Fruit fly (Drosophila melanogaster) whole organism, wandering third instar larva: ENCODE results near the gene fusl.

Experiments used
- Abd-B ChIP-seq: fragments of >200 bp; optimal IDR thresholded peaks from 2 replicates; lab custom pipeline; 2017; ENCODE audit warnings: missing biosample characterization, missing genetic modification characterization
- CG32264 ChIP-seq: fragments of 200-800 bp; sonication (Bioruptor generic); optimal IDR thresholded peaks from 2 replicates; lab custom pipeline; 2016; ENCODE audit warnings: missing biosample characterization, missing genetic modification characterization
- CrebA ChIP-seq: fragments of 200-800 bp; sonication (Bioruptor generic); optimal IDR thresholded peaks from 2 replicates; lab custom pipeline; 2016; ENCODE audit warnings: missing biosample characterization, mild to moderate bottlenecking, missing genetic modification characterization, borderline replicate concordance
- Dfd ChIP-seq: fragments of >200 bp; optimal IDR thresholded peaks from 2 replicates; lab custom pipeline; 2017; ENCODE audit warnings: missing biosample characterization, missing genetic modification characterization
- Dif ChIP-seq: fragments of 200-275, 200-300 bp; sonication (Bioruptor generic); optimal IDR thresholded peaks from 2 replicates; lab custom pipeline; 2018; ENCODE audit warnings: missing biosample characterization, missing genetic modification characterization; ENCODE audit not compliant: partially characterized antibody
- HLH106 ChIP-seq: fragments of 200-800 bp; optimal IDR thresholded peaks from 3 replicates; lab custom pipeline; 2019; ENCODE audit warnings: missing biosample characterization, mild to moderate bottlenecking, missing genetic modification characterization, moderate library complexity
- Hnf4 ChIP-seq: fragments of 200-800 bp; sonication (Bioruptor generic); optimal IDR thresholded peaks from 2 replicates; lab custom pipeline; 2016; ENCODE audit warnings: missing biosample characterization, mild to moderate bottlenecking, missing genetic modification characterization
- Hr78 ChIP-seq: fragments of >200 bp; optimal IDR thresholded peaks from 2 replicates; lab custom pipeline; 2017; ENCODE audit warnings: missing biosample characterization, missing genetic modification characterization
- Hr83 ChIP-seq: fragments of 200-300 bp; sonication (Bioruptor generic); optimal IDR thresholded peaks from 2 replicates; lab custom pipeline; 2016; ENCODE audit warnings: missing biosample characterization, mild to moderate bottlenecking, missing genetic modification characterization, moderate library complexity; ENCODE audit not compliant: poor library complexity, severe bottlenecking
- Mio ChIP-seq: sonication (Bioruptor generic); optimal IDR thresholded peaks from 2 replicates; lab custom pipeline; 2016; ENCODE audit warnings: missing biosample characterization, missing genetic modification characterization
- Myc ChIP-seq: fragments of >200 bp; optimal IDR thresholded peaks from 2 replicates; lab custom pipeline; 2017
- N ChIP-seq: fragments of >200 bp; optimal IDR thresholded peaks from 2 replicates; lab custom pipeline; 2018; ENCODE audit warnings: missing biosample characterization, missing external identifiers, missing genetic modification characterization
- OdsH ChIP-seq: fragments of 200-800 bp; sonication (Bioruptor generic); optimal IDR thresholded peaks from 2 replicates; lab custom pipeline; 2016; ENCODE audit warnings: missing biosample characterization, mild to moderate bottlenecking, missing genetic modification characterization
- Rel ChIP-seq, 2 experiments: fragments of 200-800 bp; sonication (Bioruptor generic) in 1 of 2; optimal IDR thresholded peaks; 2 replicates in 1 of 2; 3 replicates in 1 of 2; lab custom pipeline; 2016 to 2019; ENCODE audit warnings: mild to moderate bottlenecking in 2 of 2, missing biosample characterization in 2 of 2, missing genetic modification characterization in 2 of 2, moderate library complexity in 1 of 2
- Sp1 ChIP-seq: fragments of 200-800 bp; sonication (Bioruptor generic); optimal IDR thresholded peaks from 3 replicates; lab custom pipeline; 2019; ENCODE audit warnings: missing biosample characterization, mild to moderate bottlenecking, missing genetic modification characterization, moderate library complexity
- br ChIP-seq: fragments of 200-800 bp; sonication (Bioruptor generic); optimal IDR thresholded peaks from 2 replicates; lab custom pipeline; 2016; ENCODE audit warnings: missing biosample characterization, missing genetic modification characterization
- brk ChIP-seq: fragments of 200-800 bp; sonication (Bioruptor generic); optimal IDR thresholded peaks from 2 replicates; lab custom pipeline; 2016; ENCODE audit warnings: missing biosample characterization, mild to moderate bottlenecking, missing genetic modification characterization
- dl ChIP-seq, 2 experiments: fragments of 175-275, 200-275 bp in 1 of 2; fragments of 200-275 bp in 1 of 2; sonication (Bioruptor generic); optimal IDR thresholded peaks; lab custom pipeline; 2018; ENCODE audit warnings: mild to moderate bottlenecking in 2 of 2, missing biosample characterization in 2 of 2, missing genetic modification characterization in 2 of 2, moderate library complexity in 2 of 2; ENCODE audit not compliant: partially characterized antibody in 2 of 2, insufficient read depth in 1 of 2
- dmrt93B ChIP-seq: fragments of 200-800 bp; sonication (Bioruptor generic); optimal IDR thresholded peaks from 2 replicates; lab custom pipeline; 2018; ENCODE audit warnings: missing biosample characterization, mild to moderate bottlenecking, missing genetic modification characterization
- ey ChIP-seq: fragments of 200-800 bp; sonication (Bioruptor generic); optimal IDR thresholded peaks from 2 replicates; lab custom pipeline; 2016; ENCODE audit warnings: missing biosample characterization, missing genetic modification characterization
- foxo ChIP-seq, 2 experiments: fragments of 200-800 bp; sonication (Bioruptor generic); optimal IDR thresholded peaks; 2 replicates in 1 of 2; 3 replicates in 1 of 2; lab custom pipeline; 2016 to 2017; ENCODE audit warnings: missing biosample characterization in 2 of 2, missing genetic modification characterization in 2 of 2
- fru ChIP-seq: fragments of 200-800 bp; sonication (Bioruptor generic); optimal IDR thresholded peaks from 3 replicates; lab custom pipeline; 2016; ENCODE audit warnings: missing biosample characterization, mild to moderate bottlenecking, missing genetic modification characterization
- h ChIP-seq: fragments of 200-800 bp; sonication (Bioruptor generic); optimal IDR thresholded peaks from 3 replicates; lab custom pipeline; 2016; ENCODE audit warnings: missing biosample characterization, mild to moderate bottlenecking, missing genetic modification characterization
- jim ChIP-seq: fragments of 175-275, 200-325 bp; sonication (Bioruptor generic); optimal IDR thresholded peaks from 2 replicates; lab custom pipeline; 2016; ENCODE audit warnings: missing biosample characterization, mild to moderate bottlenecking, missing genetic modification characterization
- psq ChIP-seq: fragments of 200-800 bp; sonication (Bioruptor generic); optimal IDR thresholded peaks from 3 replicates; lab custom pipeline; 2017; ENCODE audit warnings: missing biosample characterization, mild to moderate bottlenecking, missing genetic modification characterization, moderate library complexity
- rgr ChIP-seq: fragments of 200-800 bp; sonication (Bioruptor generic); optimal IDR thresholded peaks from 3 replicates; lab custom pipeline; 2016; ENCODE audit warnings: missing biosample characterization, mild to moderate bottlenecking, missing genetic modification characterization
- sage ChIP-seq: fragments of 200-800 bp; sonication (Bioruptor generic); optimal IDR thresholded peaks from 2 replicates; lab custom pipeline; 2016; ENCODE audit warnings: missing biosample characterization, mild to moderate bottlenecking, missing genetic modification characterization
- sv ChIP-seq: fragments of 200-800 bp; sonication (Bioruptor generic); optimal IDR thresholded peaks from 3 replicates; lab custom pipeline; 2016; ENCODE audit warnings: missing biosample characterization, missing genetic modification characterization
- tai ChIP-seq: sonication (Bioruptor generic); optimal IDR thresholded peaks from 2 replicates; lab custom pipeline; 2016; ENCODE audit warnings: missing biosample characterization, missing genetic modification characterization
- usp ChIP-seq: fragments of >200 bp; optimal IDR thresholded peaks from 2 replicates; lab custom pipeline; 2017; ENCODE audit warnings: missing biosample characterization, missing genetic modification characterization

Gene fusl

DNA sequence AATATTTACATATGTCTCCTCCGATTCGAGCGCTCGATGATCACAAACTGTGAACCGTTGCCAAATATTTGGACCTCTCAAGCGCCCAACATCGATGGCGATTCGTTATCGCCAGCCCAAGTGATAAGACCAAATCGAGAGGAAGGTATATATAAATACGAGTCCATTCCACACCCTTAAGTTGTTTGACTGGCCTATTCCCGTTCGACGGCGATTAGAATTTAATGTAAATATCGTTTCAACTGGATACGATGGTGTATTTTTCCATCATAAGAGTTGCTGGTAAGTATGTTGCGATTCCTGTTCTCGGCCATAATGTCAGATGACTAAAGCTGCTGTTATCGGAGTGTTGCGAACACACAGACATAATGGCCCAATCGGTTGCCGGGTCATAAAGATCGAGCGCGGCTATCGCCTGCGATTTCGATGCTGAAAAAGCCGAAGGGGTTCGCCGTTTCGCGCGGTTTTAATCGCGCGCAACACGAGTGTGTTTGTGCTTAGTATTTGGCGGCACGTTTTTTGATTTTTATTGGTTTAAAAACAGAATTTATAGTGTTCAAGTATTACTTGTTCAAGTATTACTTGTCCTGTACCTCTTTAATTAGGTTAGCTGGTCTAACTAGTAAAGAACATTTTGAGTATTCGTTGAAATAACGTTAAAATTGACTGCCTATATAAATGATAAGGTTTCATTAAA lies at the start of gene fusl:
fusl (minus strand) TSS at position 50 of the 697 bp plus-strand sequence.
- TF ChIP-seq Myc (lab: Kevin White, UChicago) (peak; percentile 65), br (GFP tag; lab: Kevin White, UChicago) (no peak)

DNA sequence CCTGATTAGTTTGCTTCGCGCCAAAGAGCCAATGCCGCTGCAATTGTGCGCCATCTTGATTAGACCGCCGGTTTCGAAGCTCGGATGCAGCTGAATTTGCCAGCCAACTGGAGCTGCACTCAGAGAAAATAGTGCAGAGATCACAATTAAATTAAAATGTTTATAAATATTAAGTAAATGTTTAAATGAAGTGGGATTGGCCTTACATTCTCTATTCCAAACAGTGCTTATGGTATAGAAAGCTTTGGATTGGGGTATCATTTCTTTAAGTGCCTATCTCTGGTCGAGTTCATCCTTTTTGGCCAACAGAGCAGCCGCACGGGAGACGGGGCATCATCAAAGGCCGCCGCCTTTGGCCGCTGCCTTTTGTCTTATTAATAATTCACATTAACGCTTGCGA lies 48.4 kb upstream of the fusl start:
- TF ChIP-seq br (GFP tag; lab: Kevin White, UChicago), result peak; percentile 43
- no peak for TF ChIP-seq tai (GFP tag; lab: Kevin White, UChicago)
- no peak for TF ChIP-seq Rel (GFP tag; optimal IDR thresholded peaks at IDR 0.05; lab: Kevin White, UChicago)
- TF ChIP-seq Rel (tag; optimal IDR thresholded peaks at IDR 0.05; lab: Kevin White, UChicago), result no peak
- no peak for TF ChIP-seq Mio
- peak; percentile 63 for TF ChIP-seq HLH106
- TF ChIP-seq Myc (lab: Kevin White, UChicago), result no peak
- peak; percentile 69 for TF ChIP-seq OdsH (GFP tag; lab: Kevin White, UChicago)
- peak; percentile 41 for TF ChIP-seq Hnf4 (GFP tag; lab: Kevin White, UChicago)
- TF ChIP-seq ey (GFP tag; lab: Kevin White, UChicago), result peak; percentile 59
- TF ChIP-seq foxo (GFP tag; optimal IDR thresholded peaks at IDR 0.05; lab: Kevin White, UChicago), result peak in 1 of 2 experiments; percentile 64
- TF ChIP-seq jim (GFP tag; lab: Kevin White, UChicago), result no peak
- no peak for TF ChIP-seq Dif (GFP tag; lab: Kevin White, UChicago)
- TF ChIP-seq rgr (GFP tag; lab: Kevin White, UChicago), result peak; percentile 29
- peak; percentile 35 for TF ChIP-seq h (GFP tag; lab: Kevin White, UChicago)
- peak; percentile 1 for TF ChIP-seq dmrt93B (GFP tag; lab: Kevin White, UChicago)
- TF ChIP-seq CG32264 (GFP tag; lab: Kevin White, UChicago), result no peak
- peak; percentile 64 for TF ChIP-seq fru (GFP tag; lab: Kevin White, UChicago)
- TF ChIP-seq Abd-B, result no peak
- no peak for TF ChIP-seq Hr83 (GFP tag; lab: Kevin White, UChicago)
- TF ChIP-seq Dfd (GFP tag; lab: Kevin White, UChicago), result no peak
- TF ChIP-seq sage (GFP tag; lab: Kevin White, UChicago), result no peak
- no peak for TF ChIP-seq Hr78
- no peak for TF ChIP-seq N
- no peak for TF ChIP-seq CrebA (GFP tag; lab: Kevin White, UChicago)
- TF ChIP-seq usp (GFP tag; lab: Kevin White, UChicago), result no peak
- TF ChIP-seq Sp1 (GFP tag; lab: Kevin White, UChicago), result peak; percentile 59
- TF ChIP-seq psq, result peak; percentile 32
- no peak for TF ChIP-seq sv

dm6 chr2L:5381305-5381973 lies 43.6 kb upstream of the fusl start:
- no peak for TF ChIP-seq rgr (GFP tag; lab: Kevin White, UChicago)
- no peak for TF ChIP-seq Rel (GFP tag; optimal IDR thresholded peaks at IDR 0.05; lab: Kevin White, UChicago)
- peak; percentile 21 for TF ChIP-seq Rel (tag; optimal IDR thresholded peaks at IDR 0.05; lab: Kevin White, UChicago)

- TF ChIP-seq HLH106 (no peak), jim (GFP tag; lab: Kevin White, UChicago) (no peak), dl (GFP tag; optimal IDR thresholded peaks at IDR 0.05; lab: Kevin White, UChicago; ENCODE audit: insufficient read depth in 1 of 2, partially characterized antibody in 2 of 2) (no peak), tai (GFP tag; lab: Kevin White, UChicago) (no peak), Sp1 (GFP tag; lab: Kevin White, UChicago) (no peak), CG32264 (GFP tag; lab: Kevin White, UChicago) (no peak), brk (GFP tag; lab: Kevin White, UChicago) (no peak), N (no peak), Rel (GFP tag; optimal IDR thresholded peaks at IDR 0.05; lab: Kevin White, UChicago) (no peak), Rel (tag; optimal IDR thresholded peaks at IDR 0.05; lab: Kevin White, UChicago) (no peak)
These were observed 41.0 kb upstream of the fusl start for dm6 chr2L:5378829-5379228.
